Worm (Caenorhabditis elegans) whole organism, L1 larva: Measurements from ENCODE around the gene semo-1.

ENCODE experiments used
- C04F5.9 ChIP-seq: sonication (generic microtip); optimal IDR thresholded peaks from 2 replicates; lab custom pipeline; 2016; ENCODE audit warnings: missing genetic modification characterization, missing compliant biosample characterization
- C34B4.2 ChIP-seq: sonication (generic microtip); optimal IDR thresholded peaks from 2 replicates; lab custom pipeline; 2017; ENCODE audit warnings: mild to moderate bottlenecking, missing genetic modification characterization, missing compliant biosample characterization
- F16B12.6 ChIP-seq: fragments of 150-350 bp; optimal IDR thresholded peaks from 2 replicates; lab custom pipeline; 2014; ENCODE audit warnings: missing biosample characterization, missing genetic modification characterization
- aha-1 ChIP-seq: fragments of 150-350 bp; optimal IDR thresholded peaks from 2 replicates; lab custom pipeline; 2014; ENCODE audit warnings: missing biosample characterization, missing genetic modification characterization
- ceh-63 ChIP-seq: fragments of 200-800 bp; sonication (Bioruptor generic); optimal IDR thresholded peaks from 2 replicates; lab custom pipeline; 2018; ENCODE audit warnings: mild to moderate bottlenecking, missing genetic modification characterization, missing compliant biosample characterization
- ceh-8 ChIP-seq: fragments of 200-800 bp; sonication (Bioruptor generic); optimal IDR thresholded peaks from 2 replicates; lab custom pipeline; 2018; ENCODE audit warnings: mild to moderate bottlenecking, missing genetic modification characterization, moderate library complexity, missing compliant biosample characterization
- ceh-82 ChIP-seq, 3 experiments: fragments of 150-350 bp in 1 of 3; sonication (generic microtip) in 2 of 3; optimal IDR thresholded peaks; 2 replicates each; lab custom pipeline; 2014 to 2017; ENCODE audit warnings: missing biosample characterization in 3 of 3, missing genetic modification characterization in 3 of 3
- ceh-90 ChIP-seq: sonication (generic microtip); optimal IDR thresholded peaks from 2 replicates; lab custom pipeline; 2016; ENCODE audit warnings: missing genetic modification characterization, missing compliant biosample characterization
- ces-1 ChIP-seq: fragments of 150-350 bp; optimal IDR thresholded peaks from 2 replicates; lab custom pipeline; 2014; ENCODE audit warnings: missing biosample characterization, missing genetic modification reagents, missing genetic modification characterization
- dpl-1 ChIP-seq, 3 experiments: fragments of 150-350 bp in 2 of 3; sonication (generic microtip) in 1 of 3; optimal IDR thresholded peaks; 2 replicates each; lab custom pipeline; 2014 to 2017; ENCODE audit warnings: missing biosample characterization in 3 of 3, missing genetic modification characterization in 3 of 3, missing genetic modification reagents in 3 of 3
- efl-1 ChIP-seq, 4 experiments: fragments of 150-350 bp; optimal IDR thresholded peaks in 3 of 4; peaks in 1 of 4; 1 replicate in 1 of 4; 2 replicates in 3 of 4; lab custom pipeline; 2014; ENCODE audit warnings: missing biosample characterization in 2 of 4, missing genetic modification characterization in 2 of 4, missing genetic modification reagents in 2 of 4
- efl-3 ChIP-seq: fragments of 200-800 bp; sonication (Bioruptor generic); optimal IDR thresholded peaks from 2 replicates; lab custom pipeline; 2018; ENCODE audit warnings: mild to moderate bottlenecking, missing genetic modification characterization, missing compliant biosample characterization
- egl-13 ChIP-seq: sonication (generic microtip); optimal IDR thresholded peaks from 2 replicates; lab custom pipeline; 2016; ENCODE audit warnings: missing genotype, missing genetic modification reagents, missing genetic modification characterization, missing compliant biosample characterization
- egl-27 ChIP-seq, 2 experiments: fragments of 150-350 bp in 1 of 2; sonication (generic microtip); optimal IDR thresholded peaks; 3 replicates each; lab custom pipeline; 2017 to 2018; ENCODE audit warnings: missing biosample characterization in 2 of 2, missing genetic modification characterization in 2 of 2, missing genetic modification reagents in 2 of 2
- ets-5 ChIP-seq: fragments of 200-800 bp; sonication (Bioruptor generic); IDR thresholded peaks from 2 replicates; pipeline ENCODE4 v1.3.6; 2022; ENCODE audit warnings: missing genetic modification characterization, missing compliant biosample characterization
- hlh-4 ChIP-seq: sonication (generic microtip); optimal IDR thresholded peaks from 2 replicates; lab custom pipeline; 2016; ENCODE audit warnings: mild to moderate bottlenecking, missing genetic modification characterization, missing compliant biosample characterization
- hpl-2 ChIP-seq: fragments of 150-350 bp; optimal IDR thresholded peaks from 2 replicates; lab custom pipeline; 2014; ENCODE audit warnings: missing biosample characterization, missing genetic modification reagents, missing genetic modification characterization
- irx-1 ChIP-seq: sonication (generic microtip); optimal IDR thresholded peaks from 2 replicates; lab custom pipeline; 2016; ENCODE audit warnings: missing genetic modification characterization, missing compliant biosample characterization
- lin-13 ChIP-seq: fragments of 150-350 bp; optimal IDR thresholded peaks from 2 replicates; lab custom pipeline; 2014; ENCODE audit warnings: missing biosample characterization, missing genetic modification reagents, missing genetic modification characterization
- lin-15B ChIP-seq: fragments of 150-350 bp; sonication (generic microtip); optimal IDR thresholded peaks from 3 replicates; lab custom pipeline; 2014; ENCODE audit warnings: missing biosample characterization, missing genetic modification characterization
- lin-35 ChIP-seq, 2 experiments: fragments of 150-350 bp; optimal IDR thresholded peaks; 2 replicates each; lab custom pipeline; 2014; ENCODE audit warnings: missing biosample characterization in 2 of 2, missing genetic modification characterization in 2 of 2, missing genetic modification reagents in 2 of 2
- lsy-2 ChIP-seq, 2 experiments: fragments of 150-350 bp; optimal IDR thresholded peaks; 2 replicates each; lab custom pipeline; 2014; ENCODE audit warnings: missing biosample characterization in 2 of 2, missing genetic modification characterization in 2 of 2
- mef-2 ChIP-seq: fragments of 150-350 bp; optimal IDR thresholded peaks from 2 replicates; lab custom pipeline; 2014; ENCODE audit warnings: missing biosample characterization, missing genetic modification characterization
- nhr-11 ChIP-seq: fragments of 150-350 bp; optimal IDR thresholded peaks from 2 replicates; lab custom pipeline; 2014; ENCODE audit warnings: missing biosample characterization, missing genetic modification characterization
- nhr-12 ChIP-seq: sonication (generic microtip); optimal IDR thresholded peaks from 2 replicates; lab custom pipeline; 2017; ENCODE audit warnings: missing biosample characterization, missing genetic modification characterization
- nhr-237 ChIP-seq: fragments of 150-350 bp; optimal IDR thresholded peaks from 2 replicates; lab custom pipeline; 2014; ENCODE audit warnings: missing biosample characterization, missing genetic modification characterization
- nhr-71 ChIP-seq: sonication (generic microtip); optimal IDR thresholded peaks from 2 replicates; lab custom pipeline; 2016; ENCODE audit warnings: mild to moderate bottlenecking, missing genetic modification characterization, moderate library complexity, missing compliant biosample characterization
- nhr-77 ChIP-seq: fragments of 150-350 bp; optimal IDR thresholded peaks from 2 replicates; lab custom pipeline; 2014; ENCODE audit warnings: missing biosample characterization, missing genetic modification characterization
- nhr-90 ChIP-seq: sonication (generic microtip); optimal IDR thresholded peaks from 2 replicates; lab custom pipeline; 2016; ENCODE audit warnings: mild to moderate bottlenecking, missing genetic modification characterization, missing compliant biosample characterization; ENCODE audit not compliant: poor library complexity
- pag-3 ChIP-seq: sonication (generic microtip); optimal IDR thresholded peaks from 2 replicates; lab custom pipeline; 2017; ENCODE audit warnings: missing genetic modification characterization, mild to moderate bottlenecking, missing compliant biosample characterization, antibody characterized with exemption, borderline replicate concordance; ENCODE audit not compliant: insufficient read depth
- skn-1 ChIP-seq: fragments of 150-350 bp; optimal IDR thresholded peaks from 2 replicates; lab custom pipeline; 2014; ENCODE audit warnings: missing biosample characterization, missing genetic modification characterization
- snpc-4 ChIP-seq: fragments of 150-350 bp; optimal IDR thresholded peaks from 2 replicates; lab custom pipeline; 2014; ENCODE audit warnings: missing biosample characterization, missing genetic modification characterization
- snu-23 ChIP-seq: sonication (generic microtip); optimal IDR thresholded peaks from 2 replicates; lab custom pipeline; 2016; ENCODE audit warnings: missing genetic modification characterization, missing compliant biosample characterization
- sup-37 ChIP-seq: fragments of 200-800 bp; sonication (Bioruptor generic); optimal IDR thresholded peaks from 2 replicates; lab custom pipeline; 2018; ENCODE audit warnings: mild to moderate bottlenecking, missing genetic modification characterization, missing compliant biosample characterization
- unc-30 ChIP-seq: sonication (generic microtip); optimal IDR thresholded peaks from 2 replicates; lab custom pipeline; 2017; ENCODE audit warnings: missing biosample characterization, missing genetic modification characterization
- unc-62 ChIP-seq: fragments of 150-350 bp; optimal IDR thresholded peaks from 2 replicates; lab custom pipeline; 2014; ENCODE audit warnings: missing biosample characterization, missing genetic modification reagents, missing genetic modification characterization
- unc-86 ChIP-seq: sonication (generic microtip); optimal IDR thresholded peaks from 2 replicates; lab custom pipeline; 2016; ENCODE audit warnings: missing genetic modification characterization, missing compliant biosample characterization
- vab-15 ChIP-seq: sonication (generic microtip); optimal IDR thresholded peaks from 2 replicates; lab custom pipeline; 2017; ENCODE audit warnings: missing genotype, mild to moderate bottlenecking, missing genetic modification characterization, missing compliant biosample characterization
- xbp-1 ChIP-seq: sonication (generic microtip); optimal IDR thresholded peaks from 2 replicates; lab custom pipeline; 2016; ENCODE audit warnings: missing genetic modification characterization, missing compliant biosample characterization
- zag-1 ChIP-seq: fragments of 150-350 bp; optimal IDR thresholded peaks from 2 replicates; lab custom pipeline; 2014; ENCODE audit warnings: missing biosample characterization, missing genetic modification characterization
- ztf-11 ChIP-seq, 2 experiments: sonication (generic microtip); optimal IDR thresholded peaks; 2 replicates each; lab custom pipeline; 2016 to 2017; ENCODE audit warnings: missing genetic modification characterization in 2 of 2, missing biosample characterization in 1 of 2, missing compliant biosample characterization in 1 of 2
- ztf-4 ChIP-seq: fragments of 150-350 bp; optimal IDR thresholded peaks from 2 replicates; lab custom pipeline; 2014; ENCODE audit warnings: missing biosample characterization, missing genetic modification characterization

semo-1 gene

ce11 chrIV:14099256-14099655 is 48.3 kb downstream of the semo-1 start, which contains the start of gene col-133:
Gene col-133, minus strand, starts transcription at chrIV:14099356.
- TF ChIP-seq lin-13 (GFP tag; lab: Kevin White, UChicago) (no peak), unc-62 (GFP tag; lab: Kevin White, UChicago) (no peak), zag-1 (tag; lab: Kevin White, UChicago) (no peak), ces-1 (GFP tag; lab: Kevin White, UChicago) (no peak), ceh-82 (tag; optimal IDR thresholded peaks at IDR 0.05; lab: Kevin White, UChicago) (no peak), mef-2 (tag; lab: Kevin White, UChicago) (no peak), lsy-2 (tag; optimal IDR thresholded peaks at IDR 0.05; lab: Kevin White, UChicago) (no peak), vab-15 (tag; lab: Kevin White, UChicago) (no peak), ceh-63 (no peak), lin-35 (GFP tag; optimal IDR thresholded peaks at IDR 0.05; lab: Kevin White, UChicago) (no peak), irx-1 (tag; lab: Kevin White, UChicago) (no peak), pag-3 (no peak), ztf-4 (tag; lab: Kevin White, UChicago) (no peak), aha-1 (no peak), skn-1 (tag; lab: Kevin White, UChicago) (no peak), snpc-4 (tag; lab: Kevin White, UChicago) (no peak), hlh-4 (tag; lab: Kevin White, UChicago) (no peak), efl-3 (GFP tag; lab: Kevin White, UChicago) (no peak), ceh-8 (no peak), C34B4.2 (tag; lab: Kevin White, UChicago) (no peak)
- TF ChIP-seq, all 84 proteins: peak for 0

DNA sequence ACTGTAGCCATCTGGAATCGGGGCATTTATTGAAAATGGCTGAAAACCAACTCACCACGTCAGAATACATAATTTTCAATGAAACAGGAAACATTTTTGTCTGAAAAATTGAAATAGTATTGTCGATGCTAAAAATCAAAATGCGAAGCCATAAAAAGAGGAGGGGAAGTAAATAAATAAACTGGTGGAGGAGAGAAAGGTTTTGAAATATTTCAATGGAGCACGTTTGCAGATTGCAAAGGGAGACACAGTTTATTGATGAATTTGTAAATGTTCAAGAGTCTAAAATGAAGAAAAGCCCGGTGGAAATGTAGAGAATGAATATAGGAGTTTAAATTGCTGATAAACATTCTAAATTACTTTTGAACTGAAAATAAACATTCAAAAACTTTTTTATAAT is 52.1 kb downstream of the semo-1 start, which contains the start of gene F52B11.5:
F52B11.5 (minus strand) TSS at position 178 of the 400 bp plus-strand sequence.
- TF ChIP-seq efl-1 (optimal IDR thresholded peaks at IDR 0.05; lab: Kevin White, UChicago): peak in 1 of 2 experiments; percentile 17
- TF ChIP-seq efl-1 (GFP tag; optimal IDR thresholded peaks at IDR 0.05 in 1 of 2; lab: Kevin White, UChicago): no peak
- TF ChIP-seq lin-35 (GFP tag; optimal IDR thresholded peaks at IDR 0.05; lab: Kevin White, UChicago): peak in 1 of 2 experiments; percentile 3
- TF ChIP-seq lsy-2 (tag; optimal IDR thresholded peaks at IDR 0.05; lab: Kevin White, UChicago): no peak
- peak in 1 of 3 experiments; percentile 38 for TF ChIP-seq dpl-1 (GFP tag; optimal IDR thresholded peaks at IDR 0.05; lab: Kevin White, UChicago)

ce11 chrIV:14104745-14105144 is 53.7 kb downstream of the semo-1 start:
- TF ChIP-seq C04F5.9 (tag; lab: Kevin White, UChicago): no peak
- no peak for TF ChIP-seq snpc-4 (tag; lab: Kevin White, UChicago)
- TF ChIP-seq vab-15 (tag; lab: Kevin White, UChicago): no peak
- TF ChIP-seq nhr-12 (tag; lab: Kevin White, UChicago): no peak
- no peak for TF ChIP-seq unc-30
- TF ChIP-seq nhr-237: no peak

DNA sequence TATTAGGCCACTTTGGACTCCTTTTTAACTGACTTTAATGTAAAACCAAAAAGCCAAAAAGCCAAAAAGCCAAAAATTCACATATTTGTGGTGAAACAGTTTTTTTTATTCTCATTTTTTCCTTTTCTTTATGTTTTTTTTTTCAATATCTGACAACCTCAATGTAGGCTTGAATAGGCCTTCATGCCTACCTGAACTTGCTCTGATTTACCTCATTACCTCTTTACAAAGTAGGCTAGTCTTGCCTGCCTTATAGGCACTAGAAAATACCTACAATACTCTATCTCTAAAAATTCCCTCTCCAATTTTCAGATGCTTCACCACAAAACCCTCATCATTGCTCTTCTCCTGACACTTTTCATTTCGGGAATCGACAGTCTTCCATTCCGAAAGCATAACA is 55.3 kb downstream of the semo-1 start, which contains the start of gene ins-34:
ins-34 (plus strand) TSS at position 301 of the 400 bp plus-strand sequence.
- TF ChIP-seq nhr-71 (tag; lab: Kevin White, UChicago): no peak
- TF ChIP-seq sup-37 (GFP tag; lab: Kevin White, UChicago): no peak
- TF ChIP-seq nhr-77: no peak
- no peak for TF ChIP-seq lin-15B (tag; lab: Kevin White, UChicago)
- TF ChIP-seq ets-5 (GFP tag; lab: Robert Waterston, UW): no peak
- TF ChIP-seq F16B12.6 (tag; lab: Kevin White, UChicago): no peak
- TF ChIP-seq aha-1: no peak
- TF ChIP-seq nhr-11 (tag; lab: Kevin White, UChicago): no peak
- TF ChIP-seq skn-1 (tag; lab: Kevin White, UChicago): no peak
- no peak for TF ChIP-seq nhr-90
- TF ChIP-seq unc-86: no peak
- TF ChIP-seq egl-13 (tag; lab: Kevin White, UChicago): no peak
- TF ChIP-seq ceh-90 (tag; lab: Kevin White, UChicago): no peak
- no peak for TF ChIP-seq snu-23 (GFP tag; lab: Kevin White, UChicago)
- no peak for TF ChIP-seq egl-27 (tag; optimal IDR thresholded peaks at IDR 0.05; lab: Kevin White, UChicago)
- no peak for TF ChIP-seq hpl-2
- TF ChIP-seq ceh-63: no peak
- TF ChIP-seq ztf-11 (tag; optimal IDR thresholded peaks at IDR 0.05; lab: Kevin White, UChicago): no peak
- TF ChIP-seq lsy-2 (tag; optimal IDR thresholded peaks at IDR 0.05; lab: Kevin White, UChicago): no peak
- TF ChIP-seq xbp-1: no peak
